Worm (Caenorhabditis elegans): ENCODE results near the gene lgc-12.

The lgc-12 gene

ce11 chrIII:7526974-7527466, 35.0 kb upstream of the lgc-12 start:
- TF ChIP-seq unc-42 (tag; optimal IDR thresholded peaks at IDR 0.05) (no peak), elt-2 (tag; optimal IDR thresholded peaks at IDR 0.05) (no peak), ets-4 (tag; optimal IDR thresholded peaks at IDR 0.05) (no peak), pha-2 (tag; optimal IDR thresholded peaks at IDR 0.05) (no peak), nfya-1 (tag; optimal IDR thresholded peaks at IDR 0.05) (peak; percentile 47), unc-55 (GFP tag; optimal IDR thresholded peaks at IDR 0.05) (peak; percentile 51), ceh-48 (tag; optimal IDR thresholded peaks at IDR 0.05) (no peak)

- TF ChIP-seq ceh-22 (tag; optimal IDR thresholded peaks at IDR 0.05) (no peak), unc-55 (GFP tag; optimal IDR thresholded peaks at IDR 0.05) (peak; percentile 51)
Observed at ce11 chrIII:7530108-7530507, 31.9 kb upstream of the lgc-12 start.

DNA sequence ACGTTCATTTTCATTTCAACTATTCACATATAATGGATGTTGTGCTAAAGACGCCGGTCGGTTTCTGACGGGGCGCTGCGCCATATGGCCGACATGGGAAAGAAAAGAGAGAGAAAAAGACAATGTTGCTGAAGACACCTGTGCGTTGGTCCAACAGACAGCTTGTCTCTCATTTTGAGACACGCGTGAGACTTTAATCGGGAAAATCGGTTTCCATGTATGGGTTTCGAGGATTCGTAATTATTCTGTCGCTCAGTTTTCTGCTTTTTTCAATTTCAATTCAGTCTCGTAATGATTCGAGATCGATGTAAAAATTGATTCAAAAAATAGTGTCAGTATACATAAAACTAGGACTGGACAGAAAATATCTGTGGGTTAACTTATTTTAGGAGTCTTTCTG, 31.1 kb upstream of the lgc-12 start:
- TF ChIP-seq C38D4.7 (GFP tag; optimal IDR thresholded peaks at IDR 0.05) (no peak), K02D7.2 (tag; optimal IDR thresholded peaks at IDR 0.05) (no peak), lim-6 (tag; optimal IDR thresholded peaks at IDR 0.05) (no peak), ceh-30 (tag; optimal IDR thresholded peaks at IDR 0.05) (no peak), hlh-30 (tag; optimal IDR thresholded peaks at IDR 0.05; ENCODE audit: insufficient read depth) (no peak), sdc-2 (tag; optimal IDR thresholded peaks at IDR 0.05) (no peak), F13H6.1 (tag; optimal IDR thresholded peaks at IDR 0.05) (no peak), hlh-15 (tag; optimal IDR thresholded peaks at IDR 0.05) (no peak), ttx-3 (tag; optimal IDR thresholded peaks at IDR 0.05) (no peak), pag-3 (tag; optimal IDR thresholded peaks at IDR 0.05; ENCODE audit: borderline replicate concordance) (no peak), sox-4 (tag; optimal IDR thresholded peaks at IDR 0.05) (no peak), hlh-8 (tag; optimal IDR thresholded peaks at IDR 0.05) (no peak)

DNA sequence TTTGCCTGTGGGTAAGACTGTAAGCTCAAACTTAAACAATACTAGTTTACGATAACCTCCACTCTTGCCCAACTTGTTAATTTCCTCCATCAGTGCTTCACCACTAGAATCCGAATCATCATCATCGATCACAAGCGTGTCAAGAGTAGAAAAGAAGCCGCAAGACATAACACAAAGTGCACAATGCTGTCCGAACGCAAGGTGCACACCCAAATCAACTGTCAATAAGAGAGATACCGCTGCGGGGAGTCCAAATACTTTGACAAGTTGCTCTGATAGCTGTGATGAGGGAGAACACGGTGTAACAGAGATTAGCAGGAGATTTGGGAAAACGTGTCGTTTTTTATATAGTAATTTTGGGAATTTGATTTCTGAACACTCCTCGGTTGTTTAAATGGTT, 30.6 kb upstream of the lgc-12 start:
- TF ChIP-seq ttx-3 (tag; optimal IDR thresholded peaks at IDR 0.05) (no peak), unc-55 (GFP tag; optimal IDR thresholded peaks at IDR 0.05) (peak; percentile 80)

ce11 chrIII:7533012-7533411, 29.0 kb upstream of the lgc-12 start:
- TF ChIP-seq dmd-4 (tag; optimal IDR thresholded peaks at IDR 0.05; ENCODE audit: borderline replicate concordance) (no peak), ceh-31 (tag; optimal IDR thresholded peaks at IDR 0.05) (no peak), T23F11.4 (GFP tag; optimal IDR thresholded peaks at IDR 0.05) (no peak), pha-2 (tag; optimal IDR thresholded peaks at IDR 0.05) (no peak), ceh-24 (tag; optimal IDR thresholded peaks at IDR 0.05) (no peak), tbx-2 (tag; optimal IDR thresholded peaks at IDR 0.05) (no peak), C08G9.2 (tag; optimal IDR thresholded peaks at IDR 0.05) (no peak), fkh-6 (tag; optimal IDR thresholded peaks at IDR 0.05) (no peak), fax-1 (tag; optimal IDR thresholded peaks at IDR 0.05) (no peak), ceh-6 (GFP tag; optimal IDR thresholded peaks at IDR 0.05) (no peak), pqm-1 (tag; optimal IDR thresholded peaks at IDR 0.05) (no peak), sox-2 (GFP tag; IDR thresholded peaks at IDR 0.05) (no peak), unc-86 (tag; optimal IDR thresholded peaks at IDR 0.05) (no peak), Y22D7AL.16 (tag; optimal IDR thresholded peaks at IDR 0.05) (no peak), odd-2 (tag; optimal IDR thresholded peaks at IDR 0.05) (no peak), lim-6 (tag; optimal IDR thresholded peaks at IDR 0.05) (no peak), che-1 (tag; optimal IDR thresholded peaks at IDR 0.05) (no peak), fkh-10 (GFP tag; optimal IDR thresholded peaks at IDR 0.05) (no peak)
